Worm (Caenorhabditis elegans) whole organism, L3 larva: ENCODE data around the gene olrn-1.

Source experiments
- ama-1 ChIP-seq: fragments of 150-350 bp; optimal IDR thresholded peaks from 2 replicates; lab custom pipeline; 2018
- egl-27 ChIP-seq: sonication (generic microtip); optimal IDR thresholded peaks from 4 replicates; lab custom pipeline; 2017; ENCODE audit warnings: missing biosample characterization, missing genetic modification reagents, missing genetic modification characterization
- elt-3 ChIP-seq, 3 experiments: fragments of 150-350 bp in 1 of 3; sonication (generic microtip) in 2 of 3; optimal IDR thresholded peaks; 2 replicates in 2 of 3; 4 replicates in 1 of 3; lab custom pipeline; 2014 to 2017; ENCODE audit warnings: missing biosample characterization in 3 of 3, missing genetic modification characterization in 3 of 3
- lin-15B ChIP-seq: fragments of 150-350 bp; optimal IDR thresholded peaks from 2 replicates; lab custom pipeline; 2014; ENCODE audit warnings: missing biosample characterization, missing genetic modification characterization
- lin-39 ChIP-seq: fragments of 150-350 bp; optimal IDR thresholded peaks from 2 replicates; lab custom pipeline; 2018; ENCODE audit warnings: missing biosample characterization, missing genetic modification reagents, missing genetic modification characterization
- nhr-11 ChIP-seq: fragments of 150-350 bp; optimal IDR thresholded peaks from 2 replicates; lab custom pipeline; 2014; ENCODE audit warnings: missing biosample characterization, missing genetic modification characterization
- nhr-12 ChIP-seq: fragments of 150-350 bp; optimal IDR thresholded peaks from 2 replicates; lab custom pipeline; 2014; ENCODE audit warnings: missing biosample characterization, missing genetic modification characterization
- nhr-76 ChIP-seq: fragments of 150-350 bp; sonication (generic microtip); optimal IDR thresholded peaks from 5 replicates; lab custom pipeline; 2014; ENCODE audit warnings: missing biosample characterization, missing genetic modification characterization
- sea-2 ChIP-seq: fragments of 150-350 bp; sonication (generic microtip); optimal IDR thresholded peaks from 4 replicates; lab custom pipeline; 2014; ENCODE audit warnings: missing biosample characterization, missing genetic modification reagents, missing genetic modification characterization
- tbx-2 ChIP-seq: sonication (generic microtip); optimal IDR thresholded peaks from 2 replicates; lab custom pipeline; 2016; ENCODE audit warnings: mild to moderate bottlenecking, missing genetic modification characterization, missing compliant biosample characterization
- unc-62 ChIP-seq: fragments of 150-350 bp; sonication (generic microtip); optimal IDR thresholded peaks from 4 replicates; lab custom pipeline; 2014; ENCODE audit warnings: missing biosample characterization, missing genetic modification reagents, missing genetic modification characterization
- ztf-4 ChIP-seq: fragments of 150-350 bp; optimal IDR thresholded peaks from 2 replicates; lab custom pipeline; 2014; ENCODE audit warnings: missing biosample characterization, missing genetic modification characterization

ce11 chrX:15567986-15568940, 30.8 kb downstream of the olrn-1 start, which contains the start of gene dyn-1:
- TF ChIP-seq nhr-76 (tag; lab: Kevin White, UChicago) (no peak), unc-62 (GFP tag; lab: Kevin White, UChicago) (no peak), nhr-12 (tag; lab: Kevin White, UChicago) (no peak), nhr-11 (tag; lab: Kevin White, UChicago) (no peak), lin-15B (peak; percentile 39), ama-1 (lab: Kevin White, UChicago) (no peak), elt-3 (tag; optimal IDR thresholded peaks at IDR 0.05; lab: Kevin White, UChicago) (no peak), sea-2 (GFP tag; lab: Kevin White, UChicago) (no peak), egl-27 (tag; lab: Kevin White, UChicago) (no peak), ztf-4 (tag; lab: Kevin White, UChicago) (no peak), lin-39 (peak; percentile 21), tbx-2 (tag; lab: Kevin White, UChicago) (peak; percentile 22)
